Fruit fly (Drosophila melanogaster) whole organism, embryonic: ENCODE measurements around the gene CG43060.

Experiments used
- Abd-B ChIP-seq: fragments of 200-800 bp; sonication (Bioruptor generic); optimal IDR thresholded peaks from 2 replicates; lab custom pipeline; 2018; ENCODE audit warnings: missing biosample characterization, mild to moderate bottlenecking, missing genetic modification characterization, moderate library complexity
- B-H2 ChIP-seq: fragments of 200-800 bp; sonication (Bioruptor generic); optimal IDR thresholded peaks from 2 replicates; lab custom pipeline; 2018; ENCODE audit warnings: missing biosample characterization, mild to moderate bottlenecking, missing genetic modification characterization
- BEAF-32 ChIP-seq: fragments of 200-800 bp; sonication (Bioruptor generic); optimal IDR thresholded peaks from 3 replicates; lab custom pipeline; 2017; ENCODE audit warnings: missing biosample characterization, missing genetic modification characterization, mild to moderate bottlenecking, moderate library complexity, missing genetic modification reagents
- CG10366 ChIP-seq: fragments of 200-800 bp; sonication (Bioruptor generic); IDR thresholded peaks from 2 replicates; pipeline ENCODE4 v1.3.6; 2022; ENCODE audit warnings: missing biosample characterization, missing genetic modification characterization
- CG11247 ChIP-seq: fragments of 200-800 bp; sonication (Bioruptor generic); IDR thresholded peaks from 2 replicates; pipeline ENCODE4 v1.3.6; 2022; ENCODE audit warnings: missing biosample characterization, missing genetic modification characterization
- CG11504 ChIP-seq: fragments of 200-800 bp; sonication (Bioruptor generic); optimal IDR thresholded peaks from 3 replicates; lab custom pipeline; 2019; ENCODE audit warnings: missing biosample characterization, mild to moderate bottlenecking, missing genetic modification characterization, moderate library complexity
- CG14667 ChIP-seq: fragments of 200-800 bp; sonication (Bioruptor generic); IDR thresholded peaks from 2 replicates; pipeline ENCODE4 v1.3.6; 2022; ENCODE audit warnings: missing biosample characterization, missing genetic modification characterization
- CG30403 ChIP-seq: fragments of 200-800 bp; sonication (Bioruptor generic); optimal IDR thresholded peaks from 3 replicates; lab custom pipeline; 2016; ENCODE audit warnings: missing biosample characterization, missing genetic modification characterization
- CG32532 ChIP-seq: fragments of 200-800 bp; sonication (Bioruptor generic); IDR thresholded peaks from 2 replicates; pipeline ENCODE4 v1.3.6; 2022; ENCODE audit warnings: missing biosample characterization, missing genetic modification characterization
- CG3407 ChIP-seq: fragments of 200-800 bp; sonication (Bioruptor generic); optimal IDR thresholded peaks from 2 replicates; lab custom pipeline; 2018; ENCODE audit warnings: missing biosample characterization, mild to moderate bottlenecking, missing genetic modification characterization
- CG34422 ChIP-seq: fragments of 200-800 bp; sonication (Bioruptor generic); IDR thresholded peaks from 3 replicates; pipeline ENCODE4 v1.3.6; 2022; ENCODE audit warnings: missing biosample characterization, missing genetic modification characterization
- CG6791 ChIP-seq: fragments of 200-800 bp; sonication (Bioruptor generic); IDR thresholded peaks from 3 replicates; pipeline ENCODE4 v1.3.6; 2022; ENCODE audit warnings: missing biosample characterization, missing genetic modification characterization; ENCODE audit not compliant: partially characterized antibody
- CG7963 ChIP-seq: fragments of 200-800 bp; sonication (Bioruptor generic); IDR thresholded peaks from 3 replicates; pipeline ENCODE4 v1.3.6; 2022; ENCODE audit warnings: missing biosample characterization, missing genetic modification characterization; ENCODE audit not compliant: partially characterized antibody
- CG8478 ChIP-seq: fragments of >200 bp; optimal IDR thresholded peaks from 2 replicates; lab custom pipeline; 2018
- CG9609 ChIP-seq: fragments of 200-800 bp; sonication (Bioruptor generic); optimal IDR thresholded peaks from 3 replicates; lab custom pipeline; 2016; ENCODE audit warnings: missing biosample characterization, missing genetic modification characterization
- CHES-1-like ChIP-seq: fragments of 200-800 bp; sonication (Bioruptor generic); optimal IDR thresholded peaks from 2 replicates; lab custom pipeline; 2016; ENCODE audit warnings: missing biosample characterization, missing genetic modification characterization
- Camta ChIP-seq: fragments of 200-800 bp; sonication (Bioruptor generic); optimal IDR thresholded peaks from 2 replicates; lab custom pipeline; 2016; ENCODE audit warnings: missing biosample characterization, missing genetic modification characterization
- Dref ChIP-seq: fragments of 200-800 bp; sonication (Bioruptor generic); IDR thresholded peaks from 2 replicates; pipeline ENCODE4 v1.3.6; 2022; ENCODE audit warnings: missing biosample characterization, missing genetic modification characterization
- Ets97D ChIP-seq: fragments of 200-800 bp; sonication (Bioruptor generic); optimal IDR thresholded peaks from 3 replicates; lab custom pipeline; 2016; ENCODE audit warnings: missing biosample characterization, missing genetic modification characterization
- H2.0 ChIP-seq: fragments of 200-800 bp; sonication (Bioruptor generic); IDR thresholded peaks from 2 replicates; pipeline ENCODE4 v1.3.6; 2022; ENCODE audit warnings: missing biosample characterization, missing genetic modification characterization
- HLH3B ChIP-seq: fragments of 200-800 bp; sonication (Bioruptor generic); IDR thresholded peaks from 2 replicates; pipeline ENCODE4 v1.3.6; 2022; ENCODE audit warnings: missing biosample characterization, missing genetic modification characterization
- Hmx ChIP-seq: fragments of 200-800 bp; sonication (Bioruptor generic); optimal IDR thresholded peaks from 2 replicates; lab custom pipeline; 2016; ENCODE audit warnings: missing biosample characterization, missing genetic modification characterization
- Med ChIP-seq: fragments of 200-800 bp; sonication (Bioruptor generic); peaks from one replicate; lab custom pipeline; 2016; ENCODE audit warnings: missing biosample characterization, missing genetic modification characterization, mild to moderate bottlenecking, inconsistent platforms, moderate library complexity
- NC2β ChIP-seq: fragments of 200-800 bp; sonication (Bioruptor generic); optimal IDR thresholded peaks from 2 replicates; lab custom pipeline; 2016; ENCODE audit warnings: missing biosample characterization, missing genetic modification characterization
- NFAT ChIP-seq: fragments of 200-800 bp; sonication (Bioruptor generic); IDR thresholded peaks from 2 replicates; pipeline ENCODE4 v1.3.6; 2022; ENCODE audit warnings: missing biosample characterization, missing genetic modification characterization
- Nf-YC ChIP-seq: fragments of 200-800 bp; optimal IDR thresholded peaks from 3 replicates; lab custom pipeline; 2019; ENCODE audit warnings: missing biosample characterization, mild to moderate bottlenecking, missing genetic modification characterization, moderate library complexity
- Opbp ChIP-seq: fragments of 200-800 bp; sonication (Bioruptor generic); IDR thresholded peaks from 3 replicates; pipeline ENCODE4 v1.3.6; 2022; ENCODE audit warnings: missing biosample characterization, missing genetic modification characterization; ENCODE audit not compliant: partially characterized antibody
- Vsx1 ChIP-seq: fragments of 200-800 bp; sonication (Bioruptor generic); optimal IDR thresholded peaks from 2 replicates; lab custom pipeline; 2017; ENCODE audit warnings: missing biosample characterization, mild to moderate bottlenecking, missing genetic modification characterization, missing genetic modification reagents
- al ChIP-seq: fragments of 200-800 bp; sonication (Bioruptor generic); IDR thresholded peaks from 2 replicates; pipeline ENCODE4 v1.3.6; 2022; ENCODE audit warnings: missing biosample characterization, missing genetic modification characterization
- az2 ChIP-seq: fragments of 200-800 bp; sonication (Bioruptor generic); optimal IDR thresholded peaks from 3 replicates; lab custom pipeline; 2016; ENCODE audit warnings: missing biosample characterization, missing genetic modification characterization
- bcd ChIP-seq: fragments of 200-800 bp; sonication (Bioruptor generic); optimal IDR thresholded peaks from 2 replicates; lab custom pipeline; 2017; ENCODE audit warnings: missing biosample characterization, mild to moderate bottlenecking, missing genetic modification characterization
- disco-r ChIP-seq: fragments of 200-800 bp; sonication (Bioruptor generic); optimal IDR thresholded peaks from 2 replicates; lab custom pipeline; 2016; ENCODE audit warnings: missing biosample characterization, missing genetic modification characterization
- ems ChIP-seq: fragments of 200-800 bp; sonication (Bioruptor generic); optimal IDR thresholded peaks from 3 replicates; lab custom pipeline; 2016; ENCODE audit warnings: missing biosample characterization, missing genetic modification characterization
- gcm2 ChIP-seq: fragments of 200-800 bp; sonication (Bioruptor generic); optimal IDR thresholded peaks from 2 replicates; lab custom pipeline; 2016; ENCODE audit warnings: missing biosample characterization, missing genetic modification characterization
- her ChIP-seq: fragments of 200-800 bp; sonication (Bioruptor generic); optimal IDR thresholded peaks from 2 replicates; lab custom pipeline; 2016; ENCODE audit warnings: missing biosample characterization, missing genetic modification characterization
- ken ChIP-seq: fragments of 200-800 bp; sonication (Bioruptor generic); IDR thresholded peaks from 3 replicates; pipeline ENCODE4 v1.3.6; 2022; ENCODE audit warnings: missing biosample characterization, missing genetic modification characterization
- klu ChIP-seq: fragments of 200-800 bp; sonication (Bioruptor generic); IDR thresholded peaks from 2 replicates; pipeline ENCODE4 v1.3.6; 2022; ENCODE audit warnings: missing biosample characterization, missing genetic modification characterization
- lola ChIP-seq, 3 experiments: fragments of >200 bp in 2 of 3; fragments of 200-800 bp in 1 of 3; sonication (Bioruptor generic) in 1 of 3; optimal IDR thresholded peaks; 2 replicates each; lab custom pipeline; 2017 to 2019; ENCODE audit warnings: missing biosample characterization in 3 of 3, missing genetic modification characterization in 3 of 3, mild to moderate bottlenecking in 1 of 3, moderate library complexity in 1 of 3
- mld ChIP-seq: fragments of 200-800 bp; sonication (Bioruptor generic); IDR thresholded peaks from 3 replicates; pipeline ENCODE4 v1.3.6; 2022; ENCODE audit warnings: missing biosample characterization, missing genetic modification characterization; ENCODE audit not compliant: partially characterized antibody
- org-1 ChIP-seq: fragments of 200-800 bp; sonication (Bioruptor generic); optimal IDR thresholded peaks from 2 replicates; lab custom pipeline; 2017; ENCODE audit warnings: missing biosample characterization, missing genetic modification characterization
- pan ChIP-seq, 4 experiments: fragments of >200 bp in 3 of 4; fragments of 200-800 bp in 1 of 4; sonication (Bioruptor generic) in 1 of 4; optimal IDR thresholded peaks in 3 of 4; IDR thresholded peaks in 1 of 4; 2 replicates each; pipeline versions ENCODE4 v1.3.6 to Lab custom; 2017 to 2022; ENCODE audit warnings: missing biosample characterization in 2 of 4, missing genetic modification characterization in 2 of 4, mixed read lengths in 1 of 4
- pnt ChIP-seq: fragments of 200-800 bp; sonication (Bioruptor generic); optimal IDR thresholded peaks from 3 replicates; lab custom pipeline; 2016; ENCODE audit warnings: missing biosample characterization, missing genetic modification characterization
- prd ChIP-seq, 3 experiments: fragments of >200 bp in 2 of 3; fragments of 200-800 bp in 1 of 3; sonication (Bioruptor generic) in 1 of 3; optimal IDR thresholded peaks in 2 of 3; IDR thresholded peaks in 1 of 3; 2 replicates in 2 of 3; 3 replicates in 1 of 3; pipeline versions ENCODE4 v1.3.6 to Lab custom; 2017 to 2022; ENCODE audit warnings: missing biosample characterization in 1 of 3, missing genetic modification characterization in 1 of 3
- rib ChIP-seq: fragments of 200-800 bp; sonication (Bioruptor generic); IDR thresholded peaks from 2 replicates; pipeline ENCODE4 v1.3.6; 2022; ENCODE audit warnings: missing biosample characterization, missing genetic modification characterization
- tin ChIP-seq: fragments of 200-800 bp; sonication (Bioruptor generic); optimal IDR thresholded peaks from 3 replicates; lab custom pipeline; 2016; ENCODE audit warnings: missing biosample characterization, missing genetic modification characterization
- tna ChIP-seq: fragments of 200-800 bp; sonication (Bioruptor generic); IDR thresholded peaks from 2 replicates; pipeline ENCODE4 v1.3.6; 2022; ENCODE audit warnings: missing biosample characterization, missing genetic modification characterization; ENCODE audit not compliant: partially characterized antibody
- yki ChIP-seq: fragments of >200 bp; optimal IDR thresholded peaks from 3 replicates; lab custom pipeline; 2018

Gene CG43060

dm6 chr3R:8013121-8014009 lies 27.7 kb upstream of the CG43060 start, which contains the start of the genes CG10435 and Pbp95 (continued):
- TF ChIP-seq CG30403 (GFP tag; lab: Kevin White, UChicago) (peak; percentile 76), CG32532 (GFP tag; lab: Robert Waterston, UW) (peak; percentile 58), yki (lab: Kevin White, UChicago) (no peak), CG11504 (no peak), CG7963 (GFP tag; lab: Robert Waterston, UW) (0 out of 3 replicates have a peak, but pooled peaks have one; percentile 26), rib (GFP tag; lab: Robert Waterston, UW) (peak; percentile 76), tin (peak; percentile 45), her (GFP tag; lab: Kevin White, UChicago) (peak; percentile 45), Hmx (GFP tag; lab: Kevin White, UChicago) (peak; percentile 39), H2.0 (GFP tag; lab: Robert Waterston, UW) (peak; percentile 58; the same call in 1 of the 2 replicates), klu (GFP tag; lab: Robert Waterston, UW) (no peak), CG14667 (0 out of 2 replicates have a peak, but pooled peaks have one; percentile 26), prd (optimal IDR thresholded peaks at IDR 0.05; lab: Kevin White, UChicago) (no peak), prd (GFP tag; IDR thresholded peaks at IDR 0.05; lab: Robert Waterston, UW) (peak; percentile 39; the same call in 1 of the 3 replicates), Camta (GFP tag; lab: Kevin White, UChicago) (peak; percentile 52), lola (GFP tag; optimal IDR thresholded peaks at IDR 0.05; lab: Kevin White, UChicago) (peak in 1 of 3 experiments; percentile 57), ken (GFP tag; lab: Robert Waterston, UW) (0 out of 3 replicates have a peak, but pooled peaks have one; percentile 34), az2 (peak; percentile 54), pnt (GFP tag; lab: Kevin White, UChicago) (peak; percentile 1), Nf-YC (tag; lab: Kevin White, UChicago) (peak; percentile 83), gcm2 (GFP tag; lab: Kevin White, UChicago) (no peak), mld (GFP tag; lab: Robert Waterston, UW) (0 out of 3 replicates have a peak, but pooled peaks have one; percentile 51), CG3407 (GFP tag; lab: Kevin White, UChicago) (no peak), Med (GFP tag; lab: Kevin White, UChicago) (peak; percentile 95), ems (no peak), CG8478 (lab: Kevin White, UChicago) (no peak), HLH3B (peak; percentile 55; the same call in 1 of the 2 replicates), Dref (GFP tag; lab: Robert Waterston, UW) (peak; percentile 74), al (GFP tag; lab: Robert Waterston, UW) (peak; percentile 53), Abd-B (peak; percentile 37), Ets97D (GFP tag; lab: Kevin White, UChicago) (peak; percentile 51), disco-r (GFP tag; lab: Kevin White, UChicago) (no peak), pan (optimal IDR thresholded peaks at IDR 0.05; lab: Kevin White, UChicago) (no peak), pan (GFP tag; optimal IDR thresholded peaks at IDR 0.05 in 1 of 2, IDR thresholded peaks at IDR 0.05 in 1 of 2) (peak in 1 of 2 experiments; percentile 44), org-1 (GFP tag; lab: Kevin White, UChicago) (no peak), NC2β (GFP tag; lab: Kevin White, UChicago) (peak; percentile 45), NFAT (peak; percentile 70), B-H2 (no peak), CG9609 (peak; percentile 38), bcd (GFP tag; lab: Kevin White, UChicago) (peak; percentile 48), CG34422 (peak; percentile 57), CG6791 (GFP tag; lab: Robert Waterston, UW) (peak; percentile 72), Vsx1 (GFP tag; lab: Kevin White, UChicago) (no peak), tna (GFP tag; lab: Robert Waterston, UW) (peak; percentile 54), CHES-1-like (GFP tag; lab: Kevin White, UChicago) (peak; percentile 60), CG10366 (GFP tag; lab: Robert Waterston, UW) (peak; percentile 30), CG11247 (GFP tag; lab: Robert Waterston, UW) (peak; percentile 51; the same call in 1 of the 2 replicates), BEAF-32 (GFP tag; lab: Kevin White, UChicago) (peak; percentile 74), Opbp (peak; percentile 52; the same call in 1 of the 3 replicates)
